Fruit fly (Drosophila melanogaster) S2 (cell line): ENCODE data around the gene COX6CL.

ENCODE experiments used
- CG8478 ChIP-seq: fragments of >200 bp; optimal IDR thresholded peaks from 2 replicates; lab custom pipeline; 2018
- CTCF ChIP-seq, 2 experiments: fragments of >200 bp; optimal IDR thresholded peaks; 2 replicates each; lab custom pipeline; 2018

- TF ChIP-seq CTCF (optimal IDR thresholded peaks at IDR 0.05; lab: Kevin White, UChicago) (no peak), CG8478 (lab: Kevin White, UChicago) (no peak)
These were observed 17.9 kb downstream of the COX6CL start for dm6 chr2L:5800388-5800748.
